Fruit fly (Drosophila melanogaster) whole organism, embryonic: Measurements from ENCODE around the gene Tlk.

Experiments
- Bteb2 ChIP-seq: fragments of 200-800 bp; sonication (Bioruptor generic); optimal IDR thresholded peaks from 2 replicates; lab custom pipeline; 2016; ENCODE audit warnings: missing biosample characterization, missing genetic modification characterization
- CG10267 ChIP-seq: fragments of 200-800 bp; sonication (Bioruptor generic); optimal IDR thresholded peaks from 2 replicates; lab custom pipeline; 2018; ENCODE audit warnings: missing biosample characterization, mild to moderate bottlenecking, missing genetic modification characterization, moderate library complexity
- CG10543 ChIP-seq: fragments of 200-800 bp; sonication (Bioruptor generic); optimal IDR thresholded peaks from 3 replicates; lab custom pipeline; 2017; ENCODE audit warnings: missing biosample characterization, mild to moderate bottlenecking, missing genetic modification characterization, moderate library complexity
- CG11560 ChIP-seq: fragments of 200-800 bp; sonication (Bioruptor generic); IDR thresholded peaks from 3 replicates; pipeline ENCODE4 v1.3.6; 2022; ENCODE audit warnings: missing biosample characterization, missing genetic modification characterization
- CG12104 ChIP-seq: fragments of 200-800 bp; sonication (Bioruptor generic); optimal IDR thresholded peaks from 3 replicates; lab custom pipeline; 2016; ENCODE audit warnings: missing biosample characterization, missing genetic modification characterization
- CG12391 ChIP-seq: fragments of 200-800 bp; sonication (Bioruptor generic); optimal IDR thresholded peaks from 3 replicates; lab custom pipeline; 2018; ENCODE audit warnings: missing biosample characterization, mild to moderate bottlenecking, missing genetic modification characterization, moderate library complexity
- CG17186 ChIP-seq: fragments of 200-800 bp; sonication (Bioruptor generic); optimal IDR thresholded peaks from 3 replicates; lab custom pipeline; 2017; ENCODE audit warnings: missing biosample characterization, missing genetic modification reagents, missing genetic modification characterization
- CG18764 ChIP-seq: fragments of 200-800 bp; sonication (Bioruptor generic); optimal IDR thresholded peaks from 3 replicates; lab custom pipeline; 2016; ENCODE audit warnings: missing biosample characterization, missing genetic modification characterization
- CG3407 ChIP-seq: fragments of 200-800 bp; sonication (Bioruptor generic); optimal IDR thresholded peaks from 2 replicates; lab custom pipeline; 2018; ENCODE audit warnings: missing biosample characterization, mild to moderate bottlenecking, missing genetic modification characterization
- CG5180 ChIP-seq: fragments of 200-800 bp; sonication (Bioruptor generic); optimal IDR thresholded peaks from 3 replicates; lab custom pipeline; 2017; ENCODE audit warnings: missing biosample characterization, missing genetic modification characterization, mild to moderate bottlenecking, moderate library complexity, missing genetic modification reagents
- CG6254 ChIP-seq: fragments of 200-800 bp; sonication (Bioruptor generic); optimal IDR thresholded peaks from 3 replicates; lab custom pipeline; 2017; ENCODE audit warnings: mild to moderate bottlenecking, missing biosample characterization, missing genetic modification reagents, missing genetic modification characterization
- CG7271 ChIP-seq: fragments of 200-800 bp; sonication (Bioruptor generic); optimal IDR thresholded peaks from 2 replicates; lab custom pipeline; 2018; ENCODE audit warnings: missing biosample characterization, mild to moderate bottlenecking, missing genetic modification characterization, moderate library complexity
- CG7357 ChIP-seq: fragments of 200-800 bp; sonication (Bioruptor generic); IDR thresholded peaks from 3 replicates; pipeline ENCODE4 v1.3.6; 2022; ENCODE audit warnings: missing biosample characterization, missing genetic modification characterization
- CG7745 ChIP-seq: fragments of 200-800 bp; sonication (Bioruptor generic); optimal IDR thresholded peaks from 2 replicates; lab custom pipeline; 2018; ENCODE audit warnings: missing biosample characterization, mild to moderate bottlenecking, missing genetic modification characterization, moderate library complexity
- CG8290 ChIP-seq, 3 experiments: fragments of 200-800 bp; sonication (Bioruptor generic); optimal IDR thresholded peaks; 2 replicates each; lab custom pipeline; 2016 to 2019; ENCODE audit warnings: missing biosample characterization in 3 of 3, missing genetic modification characterization in 3 of 3, mild to moderate bottlenecking in 2 of 3, moderate library complexity in 1 of 3
- CG8359 ChIP-seq: fragments of 200-800 bp; sonication (Bioruptor generic); optimal IDR thresholded peaks from 2 replicates; lab custom pipeline; 2017; ENCODE audit warnings: missing biosample characterization, mild to moderate bottlenecking, missing genetic modification characterization, borderline replicate concordance
- Dfd ChIP-seq, 2 experiments: fragments of >200 bp; optimal IDR thresholded peaks; 2 replicates each; lab custom pipeline; 2017; ENCODE audit warnings: missing biosample characterization in 2 of 2, missing genetic modification characterization in 2 of 2
- Fer1 ChIP-seq: fragments of 200-800 bp; sonication (Bioruptor generic); optimal IDR thresholded peaks from 2 replicates; lab custom pipeline; 2017; ENCODE audit warnings: missing biosample characterization, mild to moderate bottlenecking, missing genetic modification characterization
- HLH4C ChIP-seq: fragments of 200-800 bp; sonication (Bioruptor generic); IDR thresholded peaks from 3 replicates; pipeline ENCODE4 v1.3.6; 2022; ENCODE audit warnings: missing biosample characterization, missing genetic modification characterization; ENCODE audit not compliant: partially characterized antibody
- Hr51 ChIP-seq, 2 experiments: fragments of 200-800 bp; sonication (Bioruptor generic); optimal IDR thresholded peaks; 2 replicates in 1 of 2; 3 replicates in 1 of 2; lab custom pipeline; 2016 to 2018; ENCODE audit warnings: missing biosample characterization in 2 of 2, missing genetic modification characterization in 2 of 2, mild to moderate bottlenecking in 1 of 2, moderate library complexity in 1 of 2
- MBD-R2 ChIP-seq: fragments of 200-800 bp; sonication (Bioruptor generic); IDR thresholded peaks from 2 replicates; pipeline ENCODE4 v1.3.6; 2022; ENCODE audit warnings: missing biosample characterization, missing genetic modification characterization
- MTF-1 ChIP-seq: fragments of 200-800 bp; sonication (Bioruptor generic); optimal IDR thresholded peaks from 2 replicates; lab custom pipeline; 2018; ENCODE audit warnings: missing biosample characterization, mild to moderate bottlenecking, missing genetic modification characterization, borderline replicate concordance
- Neu2 ChIP-seq: fragments of 200-800 bp; sonication (Bioruptor generic); optimal IDR thresholded peaks from 3 replicates; lab custom pipeline; 2016; ENCODE audit warnings: missing biosample characterization, missing genetic modification characterization, borderline replicate concordance
- Nf-YC ChIP-seq: fragments of 200-800 bp; optimal IDR thresholded peaks from 3 replicates; lab custom pipeline; 2019; ENCODE audit warnings: missing biosample characterization, mild to moderate bottlenecking, missing genetic modification characterization, moderate library complexity
- Ravus ChIP-seq: fragments of 200-800 bp; sonication (Bioruptor generic); IDR thresholded peaks from 2 replicates; pipeline ENCODE4 v1.3.6; 2022; ENCODE audit warnings: missing biosample characterization, missing genetic modification characterization
- Scr ChIP-seq: fragments of 200-800 bp; sonication (Bioruptor generic); IDR thresholded peaks from 2 replicates; pipeline ENCODE4 v1.3.6; 2022; ENCODE audit warnings: missing biosample characterization, missing genetic modification characterization; ENCODE audit not compliant: partially characterized antibody
- Side ChIP-seq: fragments of 200-800 bp; sonication (Bioruptor generic); optimal IDR thresholded peaks from 2 replicates; lab custom pipeline; 2016; ENCODE audit warnings: missing biosample characterization, missing genetic modification characterization
- Sox100B ChIP-seq: fragments of 200-800 bp; sonication (Bioruptor generic); optimal IDR thresholded peaks from 3 replicates; lab custom pipeline; 2018; ENCODE audit warnings: missing biosample characterization, mild to moderate bottlenecking, missing genetic modification characterization
- Usf ChIP-seq: fragments of 200-800 bp; sonication (Bioruptor generic); optimal IDR thresholded peaks from 2 replicates; lab custom pipeline; 2017; ENCODE audit warnings: missing genotype, missing biosample characterization, missing genetic modification characterization
- ash1 ChIP-seq: fragments of 200-800 bp; sonication (Bioruptor generic); optimal IDR thresholded peaks from 2 replicates; lab custom pipeline; 2018; ENCODE audit warnings: missing biosample characterization, mild to moderate bottlenecking, missing genetic modification characterization
- bcd ChIP-seq: fragments of 200-800 bp; sonication (Bioruptor generic); optimal IDR thresholded peaks from 2 replicates; lab custom pipeline; 2017; ENCODE audit warnings: missing biosample characterization, mild to moderate bottlenecking, missing genetic modification characterization
- cad ChIP-seq: fragments of >200 bp; optimal IDR thresholded peaks from 2 replicates; lab custom pipeline; 2017; ENCODE audit warnings: missing biosample characterization, missing genetic modification characterization
- chm ChIP-seq: fragments of 200-800 bp; sonication (Bioruptor generic); IDR thresholded peaks from 2 replicates; pipeline ENCODE4 v1.3.6; 2022; ENCODE audit warnings: missing biosample characterization, missing genetic modification characterization
- chn ChIP-seq: fragments of 200-800 bp; sonication (Bioruptor generic); optimal IDR thresholded peaks from 2 replicates; lab custom pipeline; 2016; ENCODE audit warnings: missing biosample characterization, missing genetic modification characterization
- dati ChIP-seq: fragments of 200-800 bp; sonication (Bioruptor generic); IDR thresholded peaks from 2 replicates; pipeline ENCODE4 v1.3.6; 2022; ENCODE audit warnings: missing biosample characterization, missing genetic modification characterization
- disco-r ChIP-seq: fragments of 200-800 bp; sonication (Bioruptor generic); optimal IDR thresholded peaks from 2 replicates; lab custom pipeline; 2016; ENCODE audit warnings: missing biosample characterization, missing genetic modification characterization
- eyg ChIP-seq: fragments of 200-800 bp; sonication (Bioruptor generic); optimal IDR thresholded peaks from 3 replicates; lab custom pipeline; 2016; ENCODE audit warnings: missing biosample characterization, missing genetic modification characterization
- fd102C ChIP-seq: fragments of 200-800 bp; sonication (Bioruptor generic); optimal IDR thresholded peaks from 2 replicates; lab custom pipeline; 2018; ENCODE audit warnings: missing biosample characterization, mild to moderate bottlenecking, missing genetic modification characterization, moderate library complexity
- gfzf ChIP-seq: fragments of 200-800 bp; sonication (Bioruptor generic); optimal IDR thresholded peaks from 2 replicates; lab custom pipeline; 2016; ENCODE audit warnings: missing biosample characterization, mild to moderate bottlenecking, missing genetic modification characterization, moderate library complexity
- hkb ChIP-seq, 2 experiments: fragments of 200-800 bp in 1 of 2; fragments of >200 bp in 1 of 2; sonication (Bioruptor generic) in 1 of 2; IDR thresholded peaks in 1 of 2; optimal IDR thresholded peaks in 1 of 2; 2 replicates each; pipeline versions ENCODE4 v1.3.6 to Lab custom; 2017 to 2022; ENCODE audit warnings: missing biosample characterization in 1 of 2, missing genetic modification characterization in 1 of 2
- jigr1 ChIP-seq: fragments of 200-800 bp; sonication (Bioruptor generic); IDR thresholded peaks from 3 replicates; pipeline ENCODE4 v1.3.6; 2022; ENCODE audit warnings: missing biosample characterization, missing genetic modification characterization
- jumu ChIP-seq: fragments of 200-800 bp; sonication (Bioruptor generic); optimal IDR thresholded peaks from 3 replicates; lab custom pipeline; 2016; ENCODE audit warnings: missing biosample characterization, missing genetic modification characterization
- lilli ChIP-seq: fragments of 200-800 bp; sonication (Bioruptor generic); optimal IDR thresholded peaks from 3 replicates; lab custom pipeline; 2016; ENCODE audit warnings: missing biosample characterization, missing genetic modification characterization
- lov ChIP-seq, 2 experiments: fragments of 200-800 bp in 1 of 2; fragments of >200 bp in 1 of 2; sonication (Bioruptor generic) in 1 of 2; IDR thresholded peaks in 1 of 2; optimal IDR thresholded peaks in 1 of 2; 2 replicates in 1 of 2; 3 replicates in 1 of 2; pipeline versions ENCODE4 v1.3.6 to Lab custom; 2017 to 2022; ENCODE audit warnings: missing biosample characterization in 1 of 2, missing genetic modification characterization in 1 of 2
- org-1 ChIP-seq: fragments of 200-800 bp; sonication (Bioruptor generic); optimal IDR thresholded peaks from 2 replicates; lab custom pipeline; 2017; ENCODE audit warnings: missing biosample characterization, missing genetic modification characterization
- pnt ChIP-seq: fragments of 200-800 bp; sonication (Bioruptor generic); optimal IDR thresholded peaks from 3 replicates; lab custom pipeline; 2016; ENCODE audit warnings: missing biosample characterization, missing genetic modification characterization
- tll ChIP-seq, 2 experiments: fragments of 200-800 bp in 1 of 2; fragments of >200 bp in 1 of 2; sonication (Bioruptor generic) in 1 of 2; optimal IDR thresholded peaks; 2 replicates each; lab custom pipeline; 2017 to 2019; ENCODE audit warnings: missing biosample characterization in 2 of 2, missing genetic modification characterization in 2 of 2, mild to moderate bottlenecking in 1 of 2, moderate library complexity in 1 of 2

The Tlk gene

dm6 chrX:3775822-3776668, 56.2 kb downstream of the Tlk start (continued):
- TF ChIP-seq fd102C (no peak), HLH4C (GFP tag; lab: Robert Waterston, UW) (no peak), CG3407 (no peak), Dfd (GFP tag; optimal IDR thresholded peaks at IDR 0.05; lab: Kevin White, UChicago) (no peak), disco-r (GFP tag; lab: Kevin White, UChicago) (no peak), Usf (GFP tag; lab: Kevin White, UChicago) (no peak), CG7271 (tag; lab: Kevin White, UChicago) (no peak), Fer1 (peak; percentile 41), CG6254 (GFP tag; lab: Kevin White, UChicago) (no peak), org-1 (GFP tag; lab: Kevin White, UChicago) (no peak), lilli (GFP tag; lab: Kevin White, UChicago) (no peak), CG8359 (GFP tag; lab: Kevin White, UChicago) (no peak), pnt (GFP tag; lab: Kevin White, UChicago) (no peak), Scr (0 out of 2 replicates have a peak, but pooled peaks have one; percentile 22), Sox100B (GFP tag; lab: Kevin White, UChicago) (no peak), CG8290 (GFP tag; optimal IDR thresholded peaks at IDR 0.05; lab: Kevin White, UChicago) (no peak), CG8290 (tag; optimal IDR thresholded peaks at IDR 0.05; lab: Kevin White, UChicago) (peak in 1 of 2 experiments; percentile 10), Hr51 (GFP tag; optimal IDR thresholded peaks at IDR 0.05; lab: Kevin White, UChicago) (peak in 1 of 2 experiments; percentile 2), tll (GFP tag; optimal IDR thresholded peaks at IDR 0.05; lab: Kevin White, UChicago) (no peak), CG7357 (GFP tag; lab: Robert Waterston, UW) (no peak), lov (optimal IDR thresholded peaks at IDR 0.05; lab: Kevin White, UChicago) (no peak), lov (GFP tag; IDR thresholded peaks at IDR 0.05; lab: Robert Waterston, UW) (no peak), jumu (GFP tag; lab: Kevin White, UChicago) (no peak), jigr1 (no peak), CG5180 (GFP tag; lab: Kevin White, UChicago) (peak; percentile 82), CG18764 (no peak), MBD-R2 (GFP tag; lab: Robert Waterston, UW) (peak; percentile 20; the same call in 1 of the 2 replicates), chn (GFP tag; lab: Kevin White, UChicago) (no peak), Bteb2 (GFP tag; lab: Kevin White, UChicago) (no peak), dati (GFP tag; lab: Robert Waterston, UW) (no peak), CG12391 (tag; lab: Kevin White, UChicago) (no peak), hkb (optimal IDR thresholded peaks at IDR 0.05; lab: Kevin White, UChicago) (no peak), hkb (GFP tag; IDR thresholded peaks at IDR 0.05; lab: Robert Waterston, UW) (no peak), cad (GFP tag; lab: Kevin White, UChicago) (no peak), gfzf (GFP tag; lab: Kevin White, UChicago) (no peak), MTF-1 (GFP tag; lab: Kevin White, UChicago) (no peak), CG10267 (tag; lab: Kevin White, UChicago) (no peak), eyg (GFP tag; lab: Kevin White, UChicago) (no peak), chm (GFP tag; lab: Robert Waterston, UW) (no peak), bcd (GFP tag; lab: Kevin White, UChicago) (no peak), Neu2 (no peak), Side (GFP tag; lab: Kevin White, UChicago) (no peak), CG7745 (tag; lab: Kevin White, UChicago) (no peak), CG10543 (peak; percentile 79), Ravus (GFP tag; lab: Robert Waterston, UW) (no peak), ash1 (GFP tag; lab: Kevin White, UChicago) (no peak), CG12104 (GFP tag; lab: Kevin White, UChicago) (no peak), Nf-YC (tag; lab: Kevin White, UChicago) (no peak), CG11560 (tag; lab: Robert Waterston, UW) (no peak), CG17186 (no peak)
